Fruit fly (Drosophila melanogaster) whole organism, embryonic: ENCODE measurements around the gene CG2681.

Experiments used
- Aef1 ChIP-seq: fragments of 200-800 bp; sonication (Bioruptor generic); IDR thresholded peaks from 3 replicates; pipeline ENCODE4 v1.3.6; 2022; ENCODE audit warnings: missing biosample characterization, missing genetic modification characterization
- CG10147 ChIP-seq: fragments of 200-800 bp; sonication (Bioruptor generic); optimal IDR thresholded peaks from 2 replicates; lab custom pipeline; 2019; ENCODE audit warnings: missing biosample characterization, mild to moderate bottlenecking, missing genetic modification characterization, moderate library complexity
- CG10431 ChIP-seq: fragments of 200-800 bp; sonication (Bioruptor generic); optimal IDR thresholded peaks from 3 replicates; lab custom pipeline; 2018; ENCODE audit warnings: missing biosample characterization, mild to moderate bottlenecking, missing genetic modification characterization
- CG11398 ChIP-seq: fragments of 200-800 bp; sonication (Bioruptor generic); optimal IDR thresholded peaks from 2 replicates; lab custom pipeline; 2016; ENCODE audit warnings: missing biosample characterization, missing genetic modification characterization
- CG12104 ChIP-seq: fragments of 200-800 bp; sonication (Bioruptor generic); optimal IDR thresholded peaks from 3 replicates; lab custom pipeline; 2016; ENCODE audit warnings: missing biosample characterization, missing genetic modification characterization
- CG12769 ChIP-seq: fragments of 200-800 bp; sonication (Bioruptor generic); optimal IDR thresholded peaks from 2 replicates; lab custom pipeline; 2019; ENCODE audit warnings: missing biosample characterization, mild to moderate bottlenecking, missing genetic modification characterization, moderate library complexity
- CG12942 ChIP-seq: fragments of 200-800 bp; sonication (Bioruptor generic); optimal IDR thresholded peaks from 3 replicates; lab custom pipeline; 2016; ENCODE audit warnings: missing biosample characterization, missing genetic modification characterization
- CG14441 ChIP-seq: fragments of 200-800 bp; sonication (Bioruptor generic); IDR thresholded peaks from 2 replicates; pipeline ENCODE4 v1.3.6; 2022; ENCODE audit warnings: missing biosample characterization, missing genetic modification characterization
- CG17186 ChIP-seq: fragments of 200-800 bp; sonication (Bioruptor generic); optimal IDR thresholded peaks from 3 replicates; lab custom pipeline; 2017; ENCODE audit warnings: missing biosample characterization, missing genetic modification reagents, missing genetic modification characterization
- CG17361 ChIP-seq: fragments of 200-800 bp; sonication (Bioruptor generic); IDR thresholded peaks from 3 replicates; pipeline ENCODE4 v1.3.6; 2022; ENCODE audit warnings: missing biosample characterization, missing genetic modification characterization
- CG18599 ChIP-seq: fragments of 200-800 bp; sonication (Bioruptor generic); optimal IDR thresholded peaks from 3 replicates; lab custom pipeline; 2017; ENCODE audit warnings: missing biosample characterization, missing genetic modification characterization, mild to moderate bottlenecking, moderate library complexity, missing genetic modification reagents
- CG2120 ChIP-seq: fragments of 200-800 bp; sonication (Bioruptor generic); optimal IDR thresholded peaks from 3 replicates; lab custom pipeline; 2016; ENCODE audit warnings: missing biosample characterization, missing genetic modification characterization
- CG2678 ChIP-seq: fragments of 200-800 bp; sonication (Bioruptor generic); optimal IDR thresholded peaks from 3 replicates; lab custom pipeline; 2019; ENCODE audit warnings: missing biosample characterization, mild to moderate bottlenecking, missing genetic modification characterization, moderate library complexity
- CG3726 ChIP-seq: fragments of 200-800 bp; sonication (Bioruptor generic); IDR thresholded peaks from 3 replicates; pipeline ENCODE4, ENCODE4 v1.3.6; 2022; ENCODE audit warnings: missing biosample characterization, missing genetic modification characterization
- CG5953 ChIP-seq: fragments of 200-800 bp; sonication (Bioruptor generic); IDR thresholded peaks from 2 replicates; pipeline ENCODE4 v1.3.6; 2022; ENCODE audit warnings: missing biosample characterization, missing genetic modification characterization
- CG6254 ChIP-seq: fragments of 200-800 bp; sonication (Bioruptor generic); optimal IDR thresholded peaks from 3 replicates; lab custom pipeline; 2017; ENCODE audit warnings: mild to moderate bottlenecking, missing biosample characterization, missing genetic modification reagents, missing genetic modification characterization
- CG6791 ChIP-seq: fragments of 200-800 bp; sonication (Bioruptor generic); IDR thresholded peaks from 3 replicates; pipeline ENCODE4 v1.3.6; 2022; ENCODE audit warnings: missing biosample characterization, missing genetic modification characterization; ENCODE audit not compliant: partially characterized antibody
- CG6854 ChIP-seq: fragments of 200-800 bp; sonication (Bioruptor generic); optimal IDR thresholded peaks from 3 replicates; lab custom pipeline; 2017; ENCODE audit warnings: missing biosample characterization, mild to moderate bottlenecking, missing genetic modification characterization
- CG7786 ChIP-seq: fragments of 200-800 bp; sonication (Bioruptor generic); optimal IDR thresholded peaks from 2 replicates; lab custom pipeline; 2016; ENCODE audit warnings: missing biosample characterization, missing genetic modification characterization
- CG7963 ChIP-seq: fragments of 200-800 bp; sonication (Bioruptor generic); IDR thresholded peaks from 3 replicates; pipeline ENCODE4 v1.3.6; 2022; ENCODE audit warnings: missing biosample characterization, missing genetic modification characterization; ENCODE audit not compliant: partially characterized antibody
- CG8290 ChIP-seq, 3 experiments: fragments of 200-800 bp; sonication (Bioruptor generic); optimal IDR thresholded peaks; 2 replicates each; lab custom pipeline; 2016 to 2019; ENCODE audit warnings: missing biosample characterization in 3 of 3, missing genetic modification characterization in 3 of 3, mild to moderate bottlenecking in 2 of 3, moderate library complexity in 1 of 3
- CG9437 ChIP-seq: fragments of 200-800 bp; sonication (Bioruptor generic); optimal IDR thresholded peaks from 2 replicates; lab custom pipeline; 2018; ENCODE audit warnings: missing biosample characterization, mild to moderate bottlenecking, missing genetic modification characterization
- HHEX ChIP-seq: fragments of 200-800 bp; sonication (Bioruptor generic); optimal IDR thresholded peaks from 3 replicates; lab custom pipeline; 2017; ENCODE audit warnings: missing biosample characterization, mild to moderate bottlenecking, missing genetic modification characterization, missing genetic modification reagents
- HLH3B ChIP-seq: fragments of 200-800 bp; sonication (Bioruptor generic); IDR thresholded peaks from 2 replicates; pipeline ENCODE4 v1.3.6; 2022; ENCODE audit warnings: missing biosample characterization, missing genetic modification characterization
- Hmr ChIP-seq: fragments of 200-800 bp; sonication (Bioruptor generic); optimal IDR thresholded peaks from 3 replicates; lab custom pipeline; 2017; ENCODE audit warnings: mild to moderate bottlenecking, missing biosample characterization, missing genetic modification reagents, missing genetic modification characterization
- Hr3 ChIP-seq: fragments of 200-800 bp; sonication (Bioruptor generic); optimal IDR thresholded peaks from 3 replicates; lab custom pipeline; 2016; ENCODE audit warnings: missing biosample characterization, missing genetic modification characterization
- Lhr ChIP-seq: fragments of 200-800 bp; sonication (Bioruptor generic); optimal IDR thresholded peaks from 3 replicates; lab custom pipeline; 2017; ENCODE audit warnings: mild to moderate bottlenecking, missing biosample characterization, missing genetic modification reagents, missing genetic modification characterization
- NC2α ChIP-seq: fragments of 200-800 bp; sonication (Bioruptor generic); optimal IDR thresholded peaks from 2 replicates; lab custom pipeline; 2016; ENCODE audit warnings: missing biosample characterization, missing genetic modification characterization
- Oli ChIP-seq: fragments of 200-800 bp; sonication (Bioruptor generic); optimal IDR thresholded peaks from 2 replicates; lab custom pipeline; 2018; ENCODE audit warnings: missing biosample characterization, mild to moderate bottlenecking, missing genetic modification characterization, moderate library complexity
- Poxn ChIP-seq: fragments of 200-800 bp; sonication (Bioruptor generic); IDR thresholded peaks from 2 replicates; pipeline ENCODE4 v1.3.6; 2022; ENCODE audit warnings: missing biosample characterization, missing genetic modification characterization
- Sry-β ChIP-seq: fragments of 200-800 bp; sonication (Bioruptor generic); optimal IDR thresholded peaks from 2 replicates; lab custom pipeline; 2018; ENCODE audit warnings: missing biosample characterization, mild to moderate bottlenecking, missing genetic modification characterization, moderate library complexity
- amos ChIP-seq: fragments of 200-800 bp; sonication (Bioruptor generic); IDR thresholded peaks from 2 replicates; pipeline ENCODE4 v1.3.6; 2022; ENCODE audit warnings: missing biosample characterization, missing genetic modification characterization; ENCODE audit not compliant: partially characterized antibody
- aop ChIP-seq: fragments of 200-800 bp; sonication (Bioruptor generic); IDR thresholded peaks from 2 replicates; pipeline ENCODE4 v1.3.6; 2022; ENCODE audit warnings: missing biosample characterization, missing genetic modification characterization
- ash1 ChIP-seq: fragments of 200-800 bp; sonication (Bioruptor generic); optimal IDR thresholded peaks from 2 replicates; lab custom pipeline; 2018; ENCODE audit warnings: missing biosample characterization, mild to moderate bottlenecking, missing genetic modification characterization
- br ChIP-seq: fragments of >200 bp; optimal IDR thresholded peaks from 2 replicates; lab custom pipeline; 2017
- dimm ChIP-seq: fragments of 200-800 bp; sonication (Bioruptor generic); IDR thresholded peaks from 2 replicates; pipeline ENCODE4 v1.3.6; 2022; ENCODE audit warnings: missing biosample characterization, missing genetic modification characterization
- ems ChIP-seq: fragments of 200-800 bp; sonication (Bioruptor generic); optimal IDR thresholded peaks from 3 replicates; lab custom pipeline; 2016; ENCODE audit warnings: missing biosample characterization, missing genetic modification characterization
- ftz-f1 ChIP-seq: fragments of 200-800 bp; sonication (Bioruptor generic); optimal IDR thresholded peaks from 2 replicates; lab custom pipeline; 2016; ENCODE audit warnings: missing biosample characterization, missing genetic modification characterization
- hbn ChIP-seq: fragments of 200-800 bp; sonication (Bioruptor generic); IDR thresholded peaks from 2 replicates; pipeline ENCODE4 v1.3.6; 2022; ENCODE audit warnings: missing biosample characterization, missing genetic modification characterization; ENCODE audit not compliant: partially characterized antibody
- jumu ChIP-seq: fragments of 200-800 bp; sonication (Bioruptor generic); optimal IDR thresholded peaks from 3 replicates; lab custom pipeline; 2016; ENCODE audit warnings: missing biosample characterization, missing genetic modification characterization
- kay ChIP-seq: fragments of 200-800 bp; sonication (Bioruptor generic); optimal IDR thresholded peaks from 2 replicates; lab custom pipeline; 2016; ENCODE audit warnings: missing biosample characterization, missing genetic modification characterization
- nerfin-1 ChIP-seq: fragments of 200-800 bp; sonication (Bioruptor generic); optimal IDR thresholded peaks from 3 replicates; lab custom pipeline; 2019; ENCODE audit warnings: missing biosample characterization, mild to moderate bottlenecking, missing genetic modification characterization, moderate library complexity
- oc ChIP-seq: fragments of 200-800 bp; sonication (Bioruptor generic); optimal IDR thresholded peaks from 2 replicates; lab custom pipeline; 2018; ENCODE audit warnings: missing biosample characterization, mild to moderate bottlenecking, missing genetic modification characterization, moderate library complexity
- org-1 ChIP-seq: fragments of 200-800 bp; sonication (Bioruptor generic); optimal IDR thresholded peaks from 2 replicates; lab custom pipeline; 2017; ENCODE audit warnings: missing biosample characterization, missing genetic modification characterization
- pho ChIP-seq: fragments of 200-800 bp; sonication (Bioruptor generic); optimal IDR thresholded peaks from 2 replicates; lab custom pipeline; 2016; ENCODE audit warnings: missing biosample characterization, missing genetic modification characterization
- rib ChIP-seq: fragments of 200-800 bp; sonication (Bioruptor generic); IDR thresholded peaks from 2 replicates; pipeline ENCODE4 v1.3.6; 2022; ENCODE audit warnings: missing biosample characterization, missing genetic modification characterization
- row ChIP-seq: fragments of 200-800 bp; sonication (Bioruptor generic); IDR thresholded peaks from 3 replicates; pipeline ENCODE4 v1.3.6; 2022; ENCODE audit warnings: missing biosample characterization, missing genetic modification characterization
- salm ChIP-seq: fragments of 200-800 bp; sonication (Bioruptor generic); optimal IDR thresholded peaks from 2 replicates; lab custom pipeline; 2018; ENCODE audit warnings: missing biosample characterization, mild to moderate bottlenecking, missing genetic modification characterization
- tio ChIP-seq: fragments of 200-800 bp; sonication (Bioruptor generic); optimal IDR thresholded peaks from 2 replicates; lab custom pipeline; 2017; ENCODE audit warnings: missing biosample characterization, missing genetic modification characterization, inconsistent platforms
- tup ChIP-seq: fragments of 200-800 bp; sonication (Bioruptor generic); optimal IDR thresholded peaks from 2 replicates; lab custom pipeline; 2016; ENCODE audit warnings: missing biosample characterization, mild to moderate bottlenecking, missing genetic modification characterization, moderate library complexity
- tx ChIP-seq: fragments of 200-800 bp; sonication (Bioruptor generic); optimal IDR thresholded peaks from 2 replicates; lab custom pipeline; 2016; ENCODE audit warnings: missing biosample characterization, missing genetic modification characterization

The CG2681 gene

DNA sequence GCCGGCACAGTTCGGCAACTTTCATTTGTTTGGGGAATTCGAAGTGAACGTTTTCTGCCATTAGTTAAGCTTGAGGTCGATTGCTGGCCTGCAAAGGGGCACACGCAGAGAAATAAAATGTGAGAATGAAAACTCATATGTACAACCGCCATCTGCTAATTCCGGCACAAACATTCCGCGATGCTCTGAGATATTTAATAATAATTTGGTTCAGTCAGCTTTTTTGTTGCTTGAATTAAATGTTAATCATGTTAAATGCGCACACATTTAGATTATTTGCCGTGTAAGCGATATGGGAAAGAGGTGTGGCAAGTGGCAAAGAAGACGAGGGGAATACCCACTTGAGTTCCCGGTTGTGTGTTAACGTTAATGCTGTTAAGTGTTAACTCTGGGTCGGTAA lies 48.9 kb downstream of the CG2681 start (continued):
- no peak for TF ChIP-seq CG17186
- TF ChIP-seq nerfin-1 (tag; lab: Kevin White, UChicago): no peak
- no peak for TF ChIP-seq dimm (GFP tag; lab: Robert Waterston, UW)
- peak; percentile 39 for TF ChIP-seq CG12769 (tag; lab: Kevin White, UChicago)
- TF ChIP-seq CG9437 (GFP tag; lab: Kevin White, UChicago): no peak
- TF ChIP-seq CG8290 (GFP tag; optimal IDR thresholded peaks at IDR 0.05; lab: Kevin White, UChicago): no peak
- peak in 1 of 2 experiments; percentile 44 for TF ChIP-seq CG8290 (tag; optimal IDR thresholded peaks at IDR 0.05; lab: Kevin White, UChicago)
- TF ChIP-seq Sry-β (GFP tag; lab: Kevin White, UChicago): no peak
- 0 out of 3 replicates have a peak, but pooled peaks have one; percentile 13 for TF ChIP-seq CG17361 (GFP tag; lab: Robert Waterston, UW)
- peak; percentile 56 for TF ChIP-seq row (GFP tag; lab: Robert Waterston, UW)
- TF ChIP-seq org-1 (GFP tag; lab: Kevin White, UChicago): no peak
- peak; percentile 32 for TF ChIP-seq CG2120 (GFP tag; lab: Kevin White, UChicago)
- TF ChIP-seq HLH3B (GFP tag; lab: Robert Waterston, UW): peak; percentile 56
- no peak for TF ChIP-seq amos (GFP tag; lab: Robert Waterston, UW)
- no peak for TF ChIP-seq ems (GFP tag; lab: Kevin White, UChicago)
- TF ChIP-seq oc (tag; lab: Kevin White, UChicago): peak; percentile 14
- TF ChIP-seq CG6854 (GFP tag; lab: Kevin White, UChicago): no peak
- TF ChIP-seq ftz-f1: no peak
- TF ChIP-seq CG11398 (GFP tag; lab: Kevin White, UChicago): no peak
- TF ChIP-seq CG6254 (GFP tag; lab: Kevin White, UChicago): no peak
- no peak for TF ChIP-seq CG5953 (GFP tag; lab: Robert Waterston, UW)
- TF ChIP-seq rib (GFP tag; lab: Robert Waterston, UW): no peak
- TF ChIP-seq tx (GFP tag; lab: Kevin White, UChicago): no peak
- no peak for TF ChIP-seq Lhr (GFP tag; lab: Kevin White, UChicago)
- TF ChIP-seq salm (tag; lab: Kevin White, UChicago): no peak
- TF ChIP-seq jumu (GFP tag; lab: Kevin White, UChicago): no peak
- TF ChIP-seq CG7786 (GFP tag; lab: Kevin White, UChicago): peak; percentile 1
- TF ChIP-seq CG10431 (GFP tag; lab: Kevin White, UChicago): no peak
- TF ChIP-seq Oli (tag; lab: Kevin White, UChicago): peak; percentile 26
- no peak for TF ChIP-seq CG10147 (GFP tag; lab: Kevin White, UChicago)
- no peak for TF ChIP-seq br
- peak; percentile 38 for TF ChIP-seq CG18599 (GFP tag; lab: Kevin White, UChicago)
- no peak for TF ChIP-seq Aef1 (GFP tag; lab: Robert Waterston, UW)
- TF ChIP-seq pho (GFP tag; lab: Kevin White, UChicago): no peak
- TF ChIP-seq Hmr (GFP tag; lab: Kevin White, UChicago): peak; percentile 4
- TF ChIP-seq ash1 (GFP tag; lab: Kevin White, UChicago): no peak

DNA sequence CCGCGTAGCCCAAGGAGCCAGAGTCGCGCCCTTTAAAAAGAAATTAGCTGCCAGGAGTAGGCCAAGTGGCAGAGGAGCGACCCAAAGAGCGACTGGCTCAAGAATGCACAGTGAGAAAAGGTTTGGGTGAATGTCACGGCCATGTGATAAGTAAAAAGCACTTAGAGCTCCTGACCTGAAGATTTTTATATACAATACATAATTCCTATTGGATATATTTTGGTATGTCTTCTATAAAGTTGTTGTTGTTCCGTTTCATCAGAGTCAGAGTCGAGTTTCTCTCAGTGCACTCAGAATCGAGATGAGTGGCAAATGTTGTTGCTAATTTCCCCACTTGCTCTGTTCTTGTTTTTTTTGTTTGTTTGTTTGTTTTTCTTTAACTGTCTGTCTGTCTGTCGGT lies 52.7 kb downstream of the CG2681 start:
- TF ChIP-seq CG3726: no peak
- 0 out of 2 replicates have a peak, but pooled peaks have one; percentile 12 for TF ChIP-seq CG14441 (GFP tag; lab: Robert Waterston, UW)
- no peak for TF ChIP-seq Poxn (GFP tag; lab: Robert Waterston, UW)
- TF ChIP-seq CG12104 (GFP tag; lab: Kevin White, UChicago): no peak
- no peak for TF ChIP-seq tio
- no peak for TF ChIP-seq kay (GFP tag; lab: Kevin White, UChicago)
- TF ChIP-seq CG2678 (tag; lab: Kevin White, UChicago): peak; percentile 22
- no peak for TF ChIP-seq aop (GFP tag; lab: Robert Waterston, UW)
- TF ChIP-seq CG7963 (GFP tag; lab: Robert Waterston, UW): no peak
- no peak for TF ChIP-seq Hr3
- no peak for TF ChIP-seq CG6791 (GFP tag; lab: Robert Waterston, UW)
- no peak for TF ChIP-seq NC2α (GFP tag; lab: Kevin White, UChicago)
- TF ChIP-seq HHEX: no peak
- TF ChIP-seq tup (GFP tag; lab: Kevin White, UChicago): no peak
- no peak for TF ChIP-seq CG12942 (GFP tag; lab: Kevin White, UChicago)
- no peak for TF ChIP-seq hbn
- TF ChIP-seq CG18599 (GFP tag; lab: Kevin White, UChicago): peak; percentile 41
- TF ChIP-seq CG7786 (GFP tag; lab: Kevin White, UChicago): no peak
